Fruit fly (Drosophila melanogaster): Measurements from ENCODE around the gene CG9853.

DNA sequence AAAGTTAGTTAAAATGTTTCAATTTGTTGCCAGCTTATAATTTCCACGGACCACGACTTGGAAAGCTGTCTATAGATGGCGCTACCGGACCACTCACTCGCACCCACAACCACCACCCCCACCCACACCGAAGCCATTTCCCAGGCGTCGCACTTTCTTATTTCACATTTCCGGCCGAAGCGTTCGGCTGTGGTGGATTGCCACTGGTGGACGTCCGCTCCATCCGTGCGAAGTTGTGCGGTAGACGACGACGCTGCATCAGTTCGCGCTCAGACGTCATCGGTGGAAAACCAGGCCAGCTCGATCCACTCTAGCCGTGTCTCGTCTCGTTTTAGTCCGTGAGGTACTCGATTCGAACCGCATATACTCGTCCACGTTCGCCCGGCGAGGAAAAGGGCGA is 42.2 kb downstream of the CG9853 start, which contains the start of gene CG1090:
- TF ChIP-seq Pif1A (GFP tag; optimal IDR thresholded peaks at IDR 0.05), result no peak
- TF ChIP-seq CG4496 (GFP tag; IDR thresholded peaks at IDR 0.05), result no peak; the same call in 1 of the 3 replicates
- TF ChIP-seq CG8301 (tag; optimal IDR thresholded peaks at IDR 0.05), result no peak
- no peak for TF ChIP-seq EcR (GFP tag; optimal IDR thresholded peaks at IDR 0.05)
- TF ChIP-seq CG32121 (GFP tag; IDR thresholded peaks at IDR 0.05), result no peak
- TF ChIP-seq D1 (tag; optimal IDR thresholded peaks at IDR 0.05), result no peak
- no peak for TF ChIP-seq CG8159 (tag; optimal IDR thresholded peaks at IDR 0.05)
- TF ChIP-seq Pif1B (GFP tag; optimal IDR thresholded peaks at IDR 0.05), result no peak
- TF ChIP-seq CG15710 (tag; optimal IDR thresholded peaks at IDR 0.05), result no peak

Measured in whole organism, pupa.